Worm (Caenorhabditis elegans) whole organism, late embryonic: ENCODE measurements around the gene H34I24.2.

ENCODE experiments used
- C08G9.2 ChIP-seq: sonication (generic microtip); optimal IDR thresholded peaks from 2 replicates; lab custom pipeline; 2016; ENCODE audit warnings: mild to moderate bottlenecking, missing genetic modification characterization, moderate library complexity, missing compliant biosample characterization
- F13H6.1 ChIP-seq: sonication (generic microtip); optimal IDR thresholded peaks from 2 replicates; lab custom pipeline; 2016; ENCODE audit warnings: missing genetic modification characterization, missing compliant biosample characterization
- K02D7.2 ChIP-seq: sonication (generic microtip); optimal IDR thresholded peaks from 2 replicates; lab custom pipeline; 2017; ENCODE audit warnings: mild to moderate bottlenecking, missing genetic modification characterization, missing compliant biosample characterization
- K09A11.1 ChIP-seq: sonication (generic microtip); optimal IDR thresholded peaks from 2 replicates; lab custom pipeline; 2017; ENCODE audit warnings: antibody characterized with exemption, mild to moderate bottlenecking, missing genetic modification characterization, missing compliant biosample characterization; ENCODE audit not compliant: insufficient read depth
- T23F11.4 ChIP-seq: fragments of 200-800 bp; sonication (Bioruptor generic); optimal IDR thresholded peaks from 2 replicates; lab custom pipeline; 2018; ENCODE audit warnings: mild to moderate bottlenecking, missing genetic modification characterization, missing compliant biosample characterization
- ahr-1 ChIP-seq: sonication (generic microtip); optimal IDR thresholded peaks from 2 replicates; lab custom pipeline; 2016; ENCODE audit warnings: missing genetic modification characterization, missing compliant biosample characterization
- ceh-14 ChIP-seq: sonication (generic microtip); optimal IDR thresholded peaks from 2 replicates; lab custom pipeline; 2016; ENCODE audit warnings: missing genotype, missing genetic modification characterization, missing compliant biosample characterization
- ceh-19 ChIP-seq: fragments of 200-800 bp; sonication (Bioruptor generic); optimal IDR thresholded peaks from 2 replicates; lab custom pipeline; 2018; ENCODE audit warnings: mild to moderate bottlenecking, missing genetic modification characterization, missing compliant biosample characterization
- ceh-2 ChIP-seq: sonication (generic microtip); optimal IDR thresholded peaks from 2 replicates; lab custom pipeline; 2016; ENCODE audit warnings: missing genotype, missing genetic modification characterization, missing compliant biosample characterization
- ceh-24 ChIP-seq: sonication (generic microtip); optimal IDR thresholded peaks from 2 replicates; lab custom pipeline; 2016; ENCODE audit warnings: mild to moderate bottlenecking, missing genetic modification characterization, missing compliant biosample characterization
- ceh-31 ChIP-seq: sonication (generic microtip); optimal IDR thresholded peaks from 2 replicates; lab custom pipeline; 2016; ENCODE audit warnings: missing genetic modification characterization, missing compliant biosample characterization
- ceh-48 ChIP-seq: sonication (generic microtip); optimal IDR thresholded peaks from 2 replicates; lab custom pipeline; 2016; ENCODE audit warnings: missing genetic modification characterization, inconsistent platforms, missing compliant biosample characterization
- ceh-6 ChIP-seq: fragments of 200-800 bp; sonication (Bioruptor generic); optimal IDR thresholded peaks from 2 replicates; lab custom pipeline; 2018; ENCODE audit warnings: mild to moderate bottlenecking, missing genetic modification characterization, missing compliant biosample characterization
- che-1 ChIP-seq: sonication (generic microtip); optimal IDR thresholded peaks from 2 replicates; lab custom pipeline; 2016; ENCODE audit warnings: mild to moderate bottlenecking, missing genetic modification characterization, missing compliant biosample characterization
- dmd-4 ChIP-seq: sonication (generic microtip); optimal IDR thresholded peaks from 2 replicates; lab custom pipeline; 2016; ENCODE audit warnings: borderline replicate concordance, missing genetic modification characterization, missing compliant biosample characterization
- elt-4 ChIP-seq: sonication (generic microtip); optimal IDR thresholded peaks from 2 replicates; lab custom pipeline; 2016; ENCODE audit warnings: missing genetic modification characterization, missing compliant biosample characterization
- eyg-1 ChIP-seq: sonication (generic microtip); optimal IDR thresholded peaks from 2 replicates; lab custom pipeline; 2016; ENCODE audit warnings: missing genotype, missing genetic modification characterization, missing compliant biosample characterization
- fkh-10 ChIP-seq: fragments of 150-350 bp; optimal IDR thresholded peaks from 2 replicates; lab custom pipeline; 2014; ENCODE audit warnings: missing biosample characterization, missing genetic modification reagents, missing genetic modification characterization
- hlh-30 ChIP-seq: sonication (generic microtip); optimal IDR thresholded peaks from 2 replicates; lab custom pipeline; 2017; ENCODE audit warnings: antibody characterized with exemption, missing genetic modification characterization, missing compliant biosample characterization; ENCODE audit not compliant: insufficient read depth
- hlh-6 ChIP-seq: sonication (generic microtip); optimal IDR thresholded peaks from 2 replicates; lab custom pipeline; 2016; ENCODE audit warnings: missing genotype, missing genetic modification characterization, missing compliant biosample characterization
- lim-6 ChIP-seq: sonication (generic microtip); optimal IDR thresholded peaks from 2 replicates; lab custom pipeline; 2016; ENCODE audit warnings: missing genetic modification characterization, missing compliant biosample characterization
- lin-11 ChIP-seq: fragments of 200-800 bp; sonication (Bioruptor generic); optimal IDR thresholded peaks from 2 replicates; lab custom pipeline; 2018; ENCODE audit warnings: mild to moderate bottlenecking, missing genetic modification characterization, missing compliant biosample characterization
- madf-2 ChIP-seq: sonication (generic microtip); optimal IDR thresholded peaks from 2 replicates; lab custom pipeline; 2017; ENCODE audit warnings: missing genetic modification characterization, missing compliant biosample characterization
- nfya-1 ChIP-seq: sonication (generic microtip); optimal IDR thresholded peaks from 2 replicates; lab custom pipeline; 2017; ENCODE audit warnings: missing genetic modification characterization, mild to moderate bottlenecking, missing compliant biosample characterization, antibody characterized with exemption, moderate library complexity
- nhr-11 ChIP-seq: fragments of 150-350 bp; optimal IDR thresholded peaks from 2 replicates; lab custom pipeline; 2014; ENCODE audit warnings: missing biosample characterization, missing genetic modification characterization
- nhr-232 ChIP-seq: sonication (generic microtip); optimal IDR thresholded peaks from 2 replicates; lab custom pipeline; 2016; ENCODE audit warnings: missing genetic modification characterization, missing compliant biosample characterization
- npax-4 ChIP-seq: sonication (generic microtip); optimal IDR thresholded peaks from 2 replicates; lab custom pipeline; 2016; ENCODE audit warnings: missing genetic modification characterization, missing compliant biosample characterization
- pag-3 ChIP-seq: sonication (generic microtip); optimal IDR thresholded peaks from 2 replicates; lab custom pipeline; 2016; ENCODE audit warnings: missing compliant biosample characterization, missing genetic modification characterization, borderline replicate concordance
- pha-4 ChIP-seq: fragments of 150-350 bp; optimal IDR thresholded peaks from 2 replicates; lab custom pipeline; 2018; ENCODE audit warnings: missing biosample characterization, missing genetic modification reagents, missing genetic modification characterization
- sdc-2 ChIP-seq: sonication (generic microtip); optimal IDR thresholded peaks from 2 replicates; lab custom pipeline; 2016; ENCODE audit warnings: missing genotype, missing genetic modification characterization, missing compliant biosample characterization
- unc-42 ChIP-seq: sonication (generic microtip); optimal IDR thresholded peaks from 2 replicates; lab custom pipeline; 2016; ENCODE audit warnings: missing genotype, missing genetic modification characterization, missing compliant biosample characterization
- unc-86 ChIP-seq: sonication (generic microtip); optimal IDR thresholded peaks from 2 replicates; lab custom pipeline; 2016; ENCODE audit warnings: missing genetic modification characterization, missing compliant biosample characterization

Gene H34I24.2

ce11 chrIII:2841856-2842373 lies at the start of gene H34I24.2:
TSS of gene H34I24.2 (plus strand) at chrIII:2842044.
- TF ChIP-seq hlh-30 (tag; lab: Kevin White, UChicago) = no peak
- no peak for TF ChIP-seq lin-11 (tag; lab: Kevin White, UChicago)
- no peak for TF ChIP-seq sdc-2 (tag; lab: Kevin White, UChicago)
- no peak for TF ChIP-seq ceh-19 (GFP tag; lab: Kevin White, UChicago)
- TF ChIP-seq K02D7.2 (tag; lab: Kevin White, UChicago) = no peak
- no peak for TF ChIP-seq F13H6.1
- no peak for TF ChIP-seq eyg-1 (tag; lab: Kevin White, UChicago)
- TF ChIP-seq pag-3 (tag; lab: Kevin White, UChicago) = no peak
- TF ChIP-seq dmd-4 (tag; lab: Kevin White, UChicago) = no peak
- TF ChIP-seq C08G9.2 (tag; lab: Kevin White, UChicago) = no peak
- no peak for TF ChIP-seq madf-2 (tag; lab: Kevin White, UChicago)
- no peak for TF ChIP-seq nhr-232 (tag; lab: Kevin White, UChicago)

ce11 chrIII:2794057-2794456 lies 47.8 kb upstream of the H34I24.2 start:
- TF ChIP-seq ceh-2 = no peak
- no peak for TF ChIP-seq unc-86 (tag; lab: Kevin White, UChicago)
- TF ChIP-seq nfya-1 = peak; percentile 95
- no peak for TF ChIP-seq ceh-24 (tag; lab: Kevin White, UChicago)
- TF ChIP-seq unc-42 (tag; lab: Kevin White, UChicago) = no peak
- TF ChIP-seq K09A11.1 (tag; lab: Kevin White, UChicago) = no peak
- TF ChIP-seq lim-6 = no peak

DNA sequence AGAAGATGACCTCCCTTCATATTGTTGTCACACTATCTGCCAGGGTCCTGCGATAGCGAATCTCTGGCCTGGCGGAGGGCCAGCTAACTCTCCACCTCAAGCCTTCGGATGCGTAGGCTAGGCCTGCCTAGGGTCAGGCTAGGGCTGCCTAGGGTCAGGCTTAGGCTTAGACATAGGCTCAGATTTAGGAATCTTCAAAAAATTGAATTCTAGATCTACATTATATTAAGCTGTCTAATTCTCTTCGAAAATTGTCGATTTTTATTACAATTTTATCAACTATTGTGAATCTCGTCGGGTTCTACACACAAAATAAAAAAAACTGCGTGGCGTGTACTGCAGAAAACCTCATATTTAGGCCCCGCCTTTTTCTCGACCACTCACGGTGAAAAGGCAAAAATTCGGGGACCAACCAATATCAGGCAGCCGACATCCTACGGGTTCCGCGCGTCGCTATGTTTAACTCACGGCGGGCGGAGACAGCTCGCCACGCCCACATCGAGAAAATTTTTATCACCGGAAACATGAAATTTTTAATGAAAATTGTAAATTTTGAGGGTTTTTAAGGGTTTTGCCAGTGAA lies 46.3 kb upstream of the H34I24.2 start:
- TF ChIP-seq ceh-24 (tag; lab: Kevin White, UChicago) (no peak), nhr-11 (tag; lab: Kevin White, UChicago) (no peak), che-1 (no peak), ceh-6 (GFP tag; lab: Kevin White, UChicago) (no peak), ceh-14 (tag; lab: Kevin White, UChicago) (no peak), hlh-6 (tag; lab: Kevin White, UChicago) (no peak), pha-4 (tag; lab: Kevin White, UChicago) (no peak), elt-4 (tag; lab: Kevin White, UChicago) (no peak), fkh-10 (GFP tag; lab: Kevin White, UChicago) (no peak)

- TF ChIP-seq lin-11 (tag; lab: Kevin White, UChicago) (no peak), lim-6 (no peak), T23F11.4 (GFP tag; lab: Kevin White, UChicago) (no peak), ceh-48 (tag; lab: Kevin White, UChicago) (no peak), npax-4 (no peak), dmd-4 (tag; lab: Kevin White, UChicago) (no peak), nhr-11 (tag; lab: Kevin White, UChicago) (no peak), ceh-14 (tag; lab: Kevin White, UChicago) (no peak), ceh-24 (tag; lab: Kevin White, UChicago) (no peak), C08G9.2 (tag; lab: Kevin White, UChicago) (no peak)
Measured at ce11 chrIII:2800743-2801142, 41.1 kb upstream of the H34I24.2 start.

- TF ChIP-seq ahr-1 (tag; lab: Kevin White, UChicago) (no peak), hlh-6 (tag; lab: Kevin White, UChicago) (no peak), ceh-2 (no peak), nhr-232 (tag; lab: Kevin White, UChicago) (no peak), T23F11.4 (GFP tag; lab: Kevin White, UChicago) (no peak), madf-2 (tag; lab: Kevin White, UChicago) (no peak), ceh-31 (tag; lab: Kevin White, UChicago) (no peak), npax-4 (no peak)
Measured at ce11 chrIII:2801800-2802515, 39.9 kb upstream of the H34I24.2 start, which contains the start of the genes twk-45 and Y71H2AM.25. TSS of gene twk-45 (minus strand) at chrIII:2801900. TSS of gene Y71H2AM.25 (plus strand) at chrIII:2802465.
